Fruit fly (Drosophila melanogaster) whole organism: Measurements from ENCODE around the gene CG31207.

ENCODE experiments used
- CG8478 ChIP-seq: fragments of >200 bp; optimal IDR thresholded peaks from 2 replicates; lab custom pipeline; 2018; ENCODE audit warnings: inconsistent platforms
- Dll ChIP-seq: fragments of >200 bp; optimal IDR thresholded peaks from 2 replicates; lab custom pipeline; 2017
- EcR ChIP-seq, 2 experiments: fragments of >200 bp; optimal IDR thresholded peaks; 2 replicates each; lab custom pipeline; 2017; ENCODE audit warnings: missing biosample characterization in 2 of 2, missing genetic modification characterization in 2 of 2, missing genetic modification reagents in 2 of 2
- psq ChIP-seq: fragments of >200 bp; optimal IDR thresholded peaks from 2 replicates; lab custom pipeline; 2017
- usp ChIP-seq: fragments of >200 bp; optimal IDR thresholded peaks from 2 replicates; lab custom pipeline; 2017; ENCODE audit warnings: missing biosample characterization, missing genetic modification characterization, mixed read lengths

- no peak for TF ChIP-seq CG8478
- no peak for TF ChIP-seq psq (lab: Kevin White, UChicago)
- no peak for TF ChIP-seq Dll (lab: Kevin White, UChicago)
- no peak for TF ChIP-seq EcR (GFP tag; optimal IDR thresholded peaks at IDR 0.05; lab: Kevin White, UChicago)
- TF ChIP-seq usp (GFP tag; lab: Kevin White, UChicago): no peak
These were observed 48.5 kb downstream of the CG31207 start for dm6 chr3R:20998319-20998718.
